Fruit fly (Drosophila melanogaster): Measurements from ENCODE around the gene CG14621.

dm6 chrX:22449191-22449787 is 5.3 kb downstream of the CG14621 start, which contains the start of the genes CG14615 and tilB:
- TF ChIP-seq CG17829 (tag; optimal IDR thresholded peaks at IDR 0.05) (no peak), Dfd (GFP tag; optimal IDR thresholded peaks at IDR 0.05) (no peak)
